Worm (Caenorhabditis elegans): Measurements from ENCODE around the gene wdr-62.

Gene wdr-62

ce11 chrV:9503152-9503817 lies 59.4 kb downstream of the wdr-62 start:
- peak; percentile 54 to 56 for TF ChIP-seq lsy-2 (tag; optimal IDR thresholded peaks at IDR 0.05)
- TF ChIP-seq nhr-25 (tag; optimal IDR thresholded peaks at IDR 0.05) = peak; percentile 54
- TF ChIP-seq ZK546.5 (tag; optimal IDR thresholded peaks at IDR 0.05) = no peak
- peak; percentile 60 for TF ChIP-seq Y55F3AM.14 (GFP tag; optimal IDR thresholded peaks at IDR 0.05)
- peak; percentile 34 for TF ChIP-seq sem-4 (tag; optimal IDR thresholded peaks at IDR 0.05)
- TF ChIP-seq mbf-1 (tag; optimal IDR thresholded peaks at IDR 0.05) = no peak
- peak; percentile 44 for TF ChIP-seq fos-1 (tag; optimal IDR thresholded peaks at IDR 0.05)
- no peak for TF ChIP-seq lin-39 (tag; optimal IDR thresholded peaks at IDR 0.05)
- no peak for TF ChIP-seq zag-1 (tag; optimal IDR thresholded peaks at IDR 0.05)
- no peak for TF ChIP-seq skn-1 (tag; optimal IDR thresholded peaks at IDR 0.05)
- peak; percentile 75 for TF ChIP-seq sma-3 (GFP tag; optimal IDR thresholded peaks at IDR 0.05)
- peak; percentile 57 for TF ChIP-seq F13H6.1 (tag; optimal IDR thresholded peaks at IDR 0.05)
- TF ChIP-seq sma-9 (GFP tag; optimal IDR thresholded peaks at IDR 0.05) = peak; percentile 59
- TF ChIP-seq sma-9 (tag; optimal IDR thresholded peaks at IDR 0.05) = no peak
- TF ChIP-seq nhr-6 (tag; optimal IDR thresholded peaks at IDR 0.05) = no peak
- no peak for TF ChIP-seq mab-5 (tag; optimal IDR thresholded peaks at IDR 0.05)
- TF ChIP-seq C34F6.9 (tag; optimal IDR thresholded peaks at IDR 0.05) = peak; percentile 53
- no peak for TF ChIP-seq nhr-237 (tag; optimal IDR thresholded peaks at IDR 0.05)
- no peak for TF ChIP-seq elt-3 (tag; optimal IDR thresholded peaks at IDR 0.05)
- TF ChIP-seq lin-13 (GFP tag; optimal IDR thresholded peaks at IDR 0.05) = peak; percentile 54
- no peak for TF ChIP-seq mdl-1 (tag; optimal IDR thresholded peaks at IDR 0.05)
- peak; percentile 71 for TF ChIP-seq nhr-21 (tag; optimal IDR thresholded peaks at IDR 0.05)
- TF ChIP-seq crh-2 (tag; optimal IDR thresholded peaks at IDR 0.05) = peak; percentile 38
- TF ChIP-seq nhr-12 (tag; optimal IDR thresholded peaks at IDR 0.05) = no peak
- TF ChIP-seq nhr-23 (tag; optimal IDR thresholded peaks at IDR 0.05) = no peak
- no peak for TF ChIP-seq nhr-77 (tag; optimal IDR thresholded peaks at IDR 0.05)
- TF ChIP-seq nhr-129 (tag; optimal IDR thresholded peaks at IDR 0.05) = peak; percentile 76
- TF ChIP-seq ceh-82 (tag; optimal IDR thresholded peaks at IDR 0.05) = no peak
- TF ChIP-seq egl-27 (tag; optimal IDR thresholded peaks at IDR 0.05) = peak; percentile 67
- TF ChIP-seq aly-2 (tag; optimal IDR thresholded peaks at IDR 0.05) = no peak
- TF ChIP-seq nhr-11 (tag; optimal IDR thresholded peaks at IDR 0.05) = no peak
- TF ChIP-seq ztf-1 (GFP tag; conservative IDR thresholded peaks at IDR 0.05) = no peak
- TF ChIP-seq R02D3.7 (tag; optimal IDR thresholded peaks at IDR 0.05) = no peak
- peak; percentile 45 for TF ChIP-seq ztf-4 (tag; optimal IDR thresholded peaks at IDR 0.05)
- peak; percentile 48 for TF ChIP-seq ceh-16 (tag; optimal IDR thresholded peaks at IDR 0.05)
- peak; percentile 66 for TF ChIP-seq gmeb-1 (tag; optimal IDR thresholded peaks at IDR 0.05)
- no peak for TF ChIP-seq alr-1 (tag; optimal IDR thresholded peaks at IDR 0.05)
- no peak for TF ChIP-seq unc-62 (GFP tag; optimal IDR thresholded peaks at IDR 0.05)
- TF ChIP-seq lin-11 (tag; optimal IDR thresholded peaks at IDR 0.05) = peak; percentile 51
- TF ChIP-seq blmp-1 (tag; optimal IDR thresholded peaks at IDR 0.05; ENCODE audit: insufficient read depth) = no peak
- TF ChIP-seq unc-55 (GFP tag; optimal IDR thresholded peaks at IDR 0.05) = no peak
- no peak for TF ChIP-seq unc-39 (tag; optimal IDR thresholded peaks at IDR 0.05)
- TF ChIP-seq elt-1 (tag; optimal IDR thresholded peaks at IDR 0.05) = no peak
- peak; percentile 95 for TF ChIP-seq snpc-4 (tag; optimal IDR thresholded peaks at IDR 0.05)
- TF ChIP-seq ama-1 (optimal IDR thresholded peaks at IDR 0.05) = no peak
- TF ChIP-seq peb-1 (tag; optimal IDR thresholded peaks at IDR 0.05) = no peak
- TF ChIP-seq ztf-11 (tag; optimal IDR thresholded peaks at IDR 0.05) = no peak
- no peak for TF ChIP-seq dmd-4 (tag; optimal IDR thresholded peaks at IDR 0.05)
- peak; percentile 4 for TF ChIP-seq nhr-10 (tag; optimal IDR thresholded peaks at IDR 0.05)

Measured in whole organism, L2 larva.